Fruit fly (Drosophila melanogaster) whole organism, embryonic: ENCODE data around the gene CG43093.

Source experiments
- Bdp1 ChIP-seq: fragments of 200-800 bp; sonication (Bioruptor generic); optimal IDR thresholded peaks from 3 replicates; lab custom pipeline; 2016; ENCODE audit warnings: missing biosample characterization, missing genetic modification characterization
- CG10366 ChIP-seq: fragments of 200-800 bp; sonication (Bioruptor generic); IDR thresholded peaks from 2 replicates; pipeline ENCODE4 v1.3.6; 2022; ENCODE audit warnings: missing biosample characterization, missing genetic modification characterization
- CG13775 ChIP-seq: fragments of 200-800 bp; sonication (Bioruptor generic); optimal IDR thresholded peaks from 3 replicates; lab custom pipeline; 2017; ENCODE audit warnings: missing biosample characterization, mild to moderate bottlenecking, missing genetic modification characterization
- CG14965 ChIP-seq: fragments of 200-800 bp; sonication (Bioruptor generic); optimal IDR thresholded peaks from 2 replicates; lab custom pipeline; 2016; ENCODE audit warnings: missing biosample characterization, missing genetic modification characterization, borderline replicate concordance
- CG1647 ChIP-seq: fragments of 200-800 bp; sonication (Bioruptor generic); optimal IDR thresholded peaks from 3 replicates; lab custom pipeline; 2016; ENCODE audit warnings: missing biosample characterization, missing genetic modification characterization
- CG18011 ChIP-seq: fragments of 200-800 bp; sonication (Bioruptor generic); optimal IDR thresholded peaks from 2 replicates; lab custom pipeline; 2017; ENCODE audit warnings: missing biosample characterization, missing genetic modification characterization, mild to moderate bottlenecking, moderate library complexity, missing genotype
- CG18599 ChIP-seq: fragments of 200-800 bp; sonication (Bioruptor generic); optimal IDR thresholded peaks from 3 replicates; lab custom pipeline; 2017; ENCODE audit warnings: missing biosample characterization, missing genetic modification characterization, mild to moderate bottlenecking, moderate library complexity, missing genetic modification reagents
- CG3281 ChIP-seq: fragments of 200-800 bp; sonication (Bioruptor generic); optimal IDR thresholded peaks from 3 replicates; lab custom pipeline; 2017; ENCODE audit warnings: missing biosample characterization, mild to moderate bottlenecking, missing genetic modification characterization
- CG33557 ChIP-seq: fragments of 200-800 bp; sonication (Bioruptor generic); optimal IDR thresholded peaks from 2 replicates; lab custom pipeline; 2019; ENCODE audit warnings: missing biosample characterization, mild to moderate bottlenecking, missing genetic modification characterization, moderate library complexity
- CG34376 ChIP-seq: fragments of 200-800 bp; sonication (Bioruptor generic); optimal IDR thresholded peaks from 2 replicates; lab custom pipeline; 2018; ENCODE audit warnings: missing biosample characterization, mild to moderate bottlenecking, missing genetic modification characterization
- CG9215 ChIP-seq: fragments of 200-800 bp; sonication (Bioruptor generic); IDR thresholded peaks from 2 replicates; pipeline ENCODE4 v1.3.6; 2022; ENCODE audit warnings: missing biosample characterization, missing genetic modification characterization
- CTCF ChIP-seq: fragments of 200-800 bp; sonication (Bioruptor generic); optimal IDR thresholded peaks from 2 replicates; lab custom pipeline; 2017; ENCODE audit warnings: missing biosample characterization, mild to moderate bottlenecking, missing genetic modification characterization, moderate library complexity
- Elba2 ChIP-seq: fragments of 200-800 bp; sonication (Bioruptor generic); optimal IDR thresholded peaks from 3 replicates; lab custom pipeline; 2016; ENCODE audit warnings: missing biosample characterization, missing genetic modification characterization
- Ets65A ChIP-seq: fragments of 200-800 bp; sonication (Bioruptor generic); peaks from one replicate; lab custom pipeline; 2016; ENCODE audit warnings: missing biosample characterization, missing genetic modification characterization
- Jarid2 ChIP-seq: fragments of 200-800 bp; sonication (Bioruptor generic); optimal IDR thresholded peaks from 3 replicates; lab custom pipeline; 2017; ENCODE audit warnings: mild to moderate bottlenecking, missing biosample characterization, missing genetic modification reagents, missing genetic modification characterization
- Kr ChIP-seq: fragments of 200-800 bp; sonication (Bioruptor generic); optimal IDR thresholded peaks from 2 replicates; lab custom pipeline; 2017; ENCODE audit warnings: missing biosample characterization, mild to moderate bottlenecking, missing genetic modification characterization
- Oli ChIP-seq: fragments of 200-800 bp; sonication (Bioruptor generic); optimal IDR thresholded peaks from 2 replicates; lab custom pipeline; 2018; ENCODE audit warnings: missing biosample characterization, mild to moderate bottlenecking, missing genetic modification characterization, moderate library complexity
- Rfx ChIP-seq: fragments of 200-800 bp; sonication (Bioruptor generic); IDR thresholded peaks from 2 replicates; pipeline ENCODE4 v1.3.6; 2022; ENCODE audit warnings: missing biosample characterization, missing genetic modification characterization
- aop ChIP-seq: fragments of 200-800 bp; sonication (Bioruptor generic); IDR thresholded peaks from 2 replicates; pipeline ENCODE4 v1.3.6; 2022; ENCODE audit warnings: missing biosample characterization, missing genetic modification characterization
- az2 ChIP-seq: fragments of 200-800 bp; sonication (Bioruptor generic); optimal IDR thresholded peaks from 3 replicates; lab custom pipeline; 2016; ENCODE audit warnings: missing biosample characterization, missing genetic modification characterization
- cg ChIP-seq: fragments of 200-800 bp; sonication (Bioruptor generic); optimal IDR thresholded peaks from 3 replicates; lab custom pipeline; 2019; ENCODE audit warnings: missing biosample characterization, mild to moderate bottlenecking, missing genetic modification characterization, moderate library complexity
- crp ChIP-seq, 2 experiments: fragments of 200-800 bp; sonication (Bioruptor generic); optimal IDR thresholded peaks; 2 replicates in 1 of 2; 3 replicates in 1 of 2; lab custom pipeline; 2017; ENCODE audit warnings: missing biosample characterization in 2 of 2, missing genetic modification characterization in 2 of 2, mild to moderate bottlenecking in 1 of 2, moderate library complexity in 1 of 2
- da ChIP-seq: fragments of 200-800 bp; sonication (Bioruptor generic); optimal IDR thresholded peaks from 2 replicates; lab custom pipeline; 2016; ENCODE audit warnings: missing biosample characterization, missing genetic modification characterization
- exex ChIP-seq: fragments of 200-800 bp; sonication (Bioruptor generic); optimal IDR thresholded peaks from 4 replicates; lab custom pipeline; 2018; ENCODE audit warnings: missing biosample characterization, mild to moderate bottlenecking, missing genetic modification characterization, moderate library complexity
- grau ChIP-seq: fragments of 200-800 bp; optimal IDR thresholded peaks from 3 replicates; lab custom pipeline; 2019; ENCODE audit warnings: missing biosample characterization, mild to moderate bottlenecking, missing genetic modification characterization, moderate library complexity
- grn ChIP-seq: fragments of 200-800 bp; sonication (Bioruptor generic); optimal IDR thresholded peaks from 3 replicates; lab custom pipeline; 2017; ENCODE audit warnings: missing biosample characterization, missing genetic modification characterization
- gro ChIP-seq: fragments of 200-800 bp; sonication (Bioruptor generic); optimal IDR thresholded peaks from 2 replicates; lab custom pipeline; 2016; ENCODE audit warnings: missing biosample characterization, missing genetic modification characterization
- gsb-n ChIP-seq: fragments of 200-800 bp; sonication (Bioruptor generic); optimal IDR thresholded peaks from 3 replicates; lab custom pipeline; 2018; ENCODE audit warnings: missing biosample characterization, mild to moderate bottlenecking, missing genetic modification characterization
- hb ChIP-seq: fragments of 200-800 bp; sonication (Bioruptor generic); IDR thresholded peaks from 3 replicates; pipeline ENCODE4 v1.3.6; 2022; ENCODE audit warnings: missing biosample characterization, missing genetic modification characterization; ENCODE audit not compliant: partially characterized antibody
- her ChIP-seq: fragments of 200-800 bp; sonication (Bioruptor generic); optimal IDR thresholded peaks from 2 replicates; lab custom pipeline; 2016; ENCODE audit warnings: missing biosample characterization, missing genetic modification characterization
- nerfin-1 ChIP-seq: fragments of 200-800 bp; sonication (Bioruptor generic); optimal IDR thresholded peaks from 3 replicates; lab custom pipeline; 2019; ENCODE audit warnings: missing biosample characterization, mild to moderate bottlenecking, missing genetic modification characterization, moderate library complexity
- nerfin-2 ChIP-seq: fragments of 200-800 bp; sonication (Bioruptor generic); IDR thresholded peaks from 2 replicates; pipeline ENCODE4 v1.3.6; 2022; ENCODE audit warnings: missing biosample characterization, missing genetic modification characterization; ENCODE audit not compliant: partially characterized antibody
- pan ChIP-seq, 4 experiments: fragments of >200 bp in 3 of 4; fragments of 200-800 bp in 1 of 4; sonication (Bioruptor generic) in 1 of 4; optimal IDR thresholded peaks in 3 of 4; IDR thresholded peaks in 1 of 4; 2 replicates each; pipeline versions ENCODE4 v1.3.6 to Lab custom; 2017 to 2022; ENCODE audit warnings: missing biosample characterization in 2 of 4, missing genetic modification characterization in 2 of 4, mixed read lengths in 1 of 4
- peb ChIP-seq: fragments of 200-800 bp; sonication (Bioruptor generic); IDR thresholded peaks from 2 replicates; pipeline ENCODE4 v1.3.6; 2022; ENCODE audit warnings: missing biosample characterization, missing genetic modification characterization
- pita ChIP-seq: fragments of 200-800 bp; sonication (Bioruptor generic); optimal IDR thresholded peaks from 2 replicates; lab custom pipeline; 2017; ENCODE audit warnings: missing biosample characterization, mild to moderate bottlenecking, missing genetic modification characterization
- pros ChIP-seq: fragments of 200-800 bp; sonication (Bioruptor generic); optimal IDR thresholded peaks from 3 replicates; lab custom pipeline; 2019; ENCODE audit warnings: missing biosample characterization, mild to moderate bottlenecking, missing genetic modification characterization, moderate library complexity
- psq ChIP-seq: fragments of 200-800 bp; sonication (Bioruptor generic); optimal IDR thresholded peaks from 2 replicates; lab custom pipeline; 2017; ENCODE audit warnings: missing biosample characterization, missing genetic modification characterization
- row ChIP-seq: fragments of 200-800 bp; sonication (Bioruptor generic); IDR thresholded peaks from 3 replicates; pipeline ENCODE4 v1.3.6; 2022; ENCODE audit warnings: missing biosample characterization, missing genetic modification characterization
- ssp ChIP-seq: fragments of 200-800 bp; sonication (Bioruptor generic); IDR thresholded peaks from 2 replicates; pipeline ENCODE4 v1.3.6; 2022; ENCODE audit warnings: missing biosample characterization, missing genetic modification characterization
- vvl ChIP-seq: fragments of 200-800 bp; sonication (Bioruptor generic); IDR thresholded peaks from 2 replicates; pipeline ENCODE4 v1.3.6; 2022; ENCODE audit warnings: missing biosample characterization, missing genetic modification characterization
- wek ChIP-seq: fragments of 200-800 bp; sonication (Bioruptor generic); optimal IDR thresholded peaks from 3 replicates; lab custom pipeline; 2018; ENCODE audit warnings: missing biosample characterization, mild to moderate bottlenecking, missing genetic modification characterization, moderate library complexity

CG43093 gene

DNA sequence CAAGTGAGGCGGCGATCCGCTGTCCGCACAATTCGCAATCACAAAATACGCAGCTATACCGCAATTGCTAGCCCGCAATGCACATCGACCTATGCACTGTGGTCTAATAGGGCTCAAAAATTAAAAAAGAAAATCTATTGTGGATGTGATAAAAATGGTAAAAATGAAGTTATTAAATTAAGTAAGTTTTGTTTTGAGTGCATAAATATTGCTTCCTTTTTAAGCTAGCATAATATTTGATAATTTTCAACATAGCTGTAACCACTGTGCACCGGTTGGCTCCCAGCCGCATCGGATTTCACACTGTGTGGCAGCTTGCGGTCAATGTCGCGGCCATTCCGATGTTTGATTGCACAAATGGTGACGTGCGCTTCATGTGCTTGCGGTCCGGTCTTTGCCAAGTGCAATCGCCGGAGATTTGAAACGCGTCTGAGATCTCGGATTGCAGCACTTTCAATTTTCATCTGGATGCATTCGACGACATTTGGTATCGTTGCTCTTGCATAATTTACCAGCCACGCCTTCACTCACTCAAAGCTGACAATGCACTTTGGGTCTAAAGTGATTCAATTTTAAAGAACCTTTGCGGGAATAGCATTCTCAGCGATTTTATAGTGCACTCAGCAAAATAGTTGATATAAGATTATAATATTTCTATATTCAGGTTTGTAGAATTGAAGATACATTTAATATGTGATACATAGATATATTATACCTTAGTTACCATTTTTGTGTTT, 46.5 kb upstream of the CG43093 start (continued):
- TF ChIP-seq pros (GFP tag; lab: Kevin White, UChicago): no peak
- no peak for TF ChIP-seq grau (tag; lab: Kevin White, UChicago)
- no peak for TF ChIP-seq exex (tag; lab: Kevin White, UChicago)
- TF ChIP-seq da (GFP tag; lab: Kevin White, UChicago): no peak
- TF ChIP-seq wek (GFP tag; lab: Kevin White, UChicago): no peak
- TF ChIP-seq Kr (GFP tag; lab: Kevin White, UChicago): no peak
- no peak for TF ChIP-seq az2 (GFP tag; lab: Kevin White, UChicago)
- no peak for TF ChIP-seq Rfx
- no peak for TF ChIP-seq Bdp1 (GFP tag; lab: Kevin White, UChicago)
- no peak for TF ChIP-seq pan (optimal IDR thresholded peaks at IDR 0.05; lab: Kevin White, UChicago)
- TF ChIP-seq pan (GFP tag; optimal IDR thresholded peaks at IDR 0.05 in 1 of 2, IDR thresholded peaks at IDR 0.05 in 1 of 2): peak in 1 of 2 experiments; percentile 46
- TF ChIP-seq CG3281 (GFP tag; lab: Kevin White, UChicago): no peak
- no peak for TF ChIP-seq ssp
- TF ChIP-seq CG14965 (GFP tag; lab: Kevin White, UChicago): no peak
- no peak for TF ChIP-seq her
- TF ChIP-seq cg (GFP tag; lab: Kevin White, UChicago): no peak
- no peak for TF ChIP-seq gsb-n (tag; lab: Kevin White, UChicago)
- TF ChIP-seq CG1647 (GFP tag; lab: Kevin White, UChicago): no peak

DNA sequence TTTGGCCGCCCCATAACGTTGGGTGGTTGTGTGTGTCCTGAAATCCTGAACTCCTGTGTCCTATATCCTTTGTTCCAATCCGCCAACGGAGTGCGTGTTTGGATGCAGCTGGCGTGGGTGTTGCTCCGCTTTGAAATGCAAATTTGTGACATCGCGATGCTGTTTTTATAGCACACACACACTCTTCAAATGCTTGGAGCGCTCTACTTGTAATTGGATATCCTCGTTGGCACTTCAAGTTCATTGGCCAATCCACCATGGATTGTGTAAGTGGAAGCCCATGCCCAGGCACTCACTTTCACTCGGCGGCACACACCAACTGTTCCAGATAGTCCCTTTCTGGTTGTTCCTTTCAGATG, 46.0 kb upstream of the CG43093 start, which contains the start of gene CG13840:
CG13840 (minus strand) TSS at position 101 of the 359 bp plus-strand sequence.
- TF ChIP-seq Ets65A (GFP tag; lab: Kevin White, UChicago) (peak; percentile 31), CG9215 (no peak)

DNA sequence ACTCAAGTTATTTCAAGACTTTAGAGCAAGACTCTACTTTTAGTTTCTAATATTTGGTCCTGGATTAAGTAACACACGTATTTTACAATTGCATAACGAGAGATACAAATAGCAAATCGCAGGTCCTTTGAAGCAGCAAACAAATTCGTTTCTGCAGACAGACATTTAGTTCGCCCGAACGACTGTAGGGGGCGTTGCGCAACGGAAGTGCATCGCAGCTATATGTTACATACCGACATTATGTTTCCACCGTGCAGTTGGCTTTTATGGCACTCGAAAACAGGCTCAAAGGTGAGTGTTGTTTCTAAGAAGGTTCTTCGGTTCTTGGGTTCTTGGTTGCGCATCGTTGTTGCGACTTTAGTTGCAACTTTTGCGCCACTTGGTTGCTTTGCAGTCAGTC, 40.2 kb upstream of the CG43093 start:
- peak; percentile 41 for TF ChIP-seq CTCF
- no peak for TF ChIP-seq nerfin-1

DNA sequence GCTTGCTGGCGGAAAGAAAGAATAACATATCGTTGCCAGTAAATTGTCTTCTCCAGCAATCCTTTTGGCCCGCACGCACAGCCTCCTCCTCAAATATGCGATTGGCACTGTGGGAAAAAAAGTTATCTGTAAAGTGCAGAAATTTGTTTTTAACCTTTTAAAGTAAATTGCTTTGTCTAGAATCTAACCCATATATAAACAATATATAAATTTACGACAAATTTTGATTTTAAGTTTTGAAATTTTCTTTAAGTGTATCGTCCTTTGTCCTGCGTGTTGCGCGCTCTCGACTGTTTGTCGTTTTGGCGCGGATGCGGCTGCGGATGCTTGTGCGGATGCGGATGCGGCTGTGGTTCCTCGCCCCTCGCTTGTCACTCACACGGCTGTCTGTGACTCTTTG, 37.0 kb upstream of the CG43093 start:
- peak; percentile 21 for TF ChIP-seq CG18599 (GFP tag; lab: Kevin White, UChicago)
- peak; percentile 49 for TF ChIP-seq CG13775 (GFP tag; lab: Kevin White, UChicago)
- TF ChIP-seq Elba2 (GFP tag; lab: Kevin White, UChicago): no peak
- peak; percentile 19; the same call in 1 of the 3 replicates for TF ChIP-seq row

DNA sequence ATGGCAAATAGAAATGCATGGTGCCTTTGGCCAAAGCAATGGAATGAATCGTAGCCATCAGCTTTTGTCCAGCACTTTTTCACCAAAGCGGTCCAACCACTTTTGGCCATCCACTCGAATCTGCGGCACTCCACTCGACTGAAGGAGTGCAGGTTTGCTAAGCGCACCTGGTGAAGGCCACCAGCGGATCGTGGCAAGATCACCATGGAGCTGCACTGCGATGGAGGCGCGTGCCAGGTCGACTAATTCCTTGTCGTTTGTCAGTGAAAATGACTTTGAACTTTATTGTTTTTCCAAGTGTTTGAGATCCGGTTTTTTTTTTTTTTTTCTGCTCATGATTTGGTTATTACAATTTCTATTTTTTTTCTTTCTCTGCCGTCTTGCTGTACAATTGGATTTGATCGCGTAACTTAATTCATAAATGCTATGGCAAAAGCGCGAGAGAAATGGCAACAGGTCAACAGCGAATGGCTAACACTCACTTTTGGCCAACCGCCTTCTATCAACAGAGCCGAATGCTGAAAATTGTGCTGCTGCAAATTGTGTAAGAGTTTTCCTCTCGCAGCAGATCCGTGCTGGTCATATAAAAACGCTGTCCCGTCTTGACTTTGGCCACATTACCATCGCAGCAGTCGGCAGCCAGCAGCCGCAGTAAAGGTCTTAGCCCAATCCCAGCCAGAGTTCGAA, 33.7 kb upstream of the CG43093 start, which contains the start of gene CG7031:
CG7031 (plus strand) TSS at position 637 of the 687 bp plus-strand sequence.
- TF ChIP-seq CG18011: peak; percentile 85
- no peak for TF ChIP-seq crp (GFP tag; optimal IDR thresholded peaks at IDR 0.05; lab: Kevin White, UChicago)
- TF ChIP-seq psq: no peak
- TF ChIP-seq grn: no peak
- no peak for TF ChIP-seq aop (GFP tag; lab: Robert Waterston, UW)

DNA sequence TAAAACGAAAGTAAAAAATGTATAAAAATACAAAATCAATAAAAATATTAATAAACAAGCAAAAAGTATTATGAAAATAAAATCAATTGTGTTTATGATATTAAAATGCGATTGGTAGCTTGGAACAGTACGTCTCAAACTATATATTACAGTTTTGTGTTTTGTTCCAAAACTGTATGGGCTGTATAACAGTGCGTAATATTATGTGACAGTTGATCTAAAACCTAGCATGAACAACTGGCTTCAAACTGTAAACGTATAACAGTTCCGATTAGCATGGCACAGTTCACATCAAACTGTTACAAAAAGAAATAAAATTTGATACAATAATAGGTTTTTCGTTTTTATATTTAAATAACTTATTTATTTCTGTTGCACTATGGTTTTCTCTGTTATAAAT, 23.8 kb upstream of the CG43093 start:
- TF ChIP-seq gro (no peak), vvl (0 out of 2 replicates have a peak, but pooled peaks have one; percentile 6), grn (peak; percentile 20), Oli (tag; lab: Kevin White, UChicago) (no peak), peb (no peak), CG34376 (no peak), pita (GFP tag; lab: Kevin White, UChicago) (peak; percentile 70), exex (tag; lab: Kevin White, UChicago) (no peak), Jarid2 (peak; percentile 1), nerfin-2 (GFP tag; lab: Robert Waterston, UW) (0 out of 2 replicates have a peak, but pooled peaks have one; percentile 51), CG10366 (no peak), CG33557 (GFP tag; lab: Kevin White, UChicago) (peak; percentile 8), hb (GFP tag; lab: Robert Waterston, UW) (peak; percentile 68; the same call in 2 of the 3 replicates)
